Fruit fly (Drosophila melanogaster) whole organism, pupa: ENCODE results near the gene akirin.

Source experiments
- CG10348 ChIP-seq: fragments of 200-800 bp; sonication (Bioruptor generic); IDR thresholded peaks from 2 replicates; pipeline ENCODE4 v1.3.6; 2022; ENCODE audit warnings: missing biosample characterization, missing genetic modification characterization
- CG12605 ChIP-seq: fragments of 200-800 bp; sonication (Bioruptor generic); IDR thresholded peaks from 2 replicates; pipeline ENCODE4 v1.3.6; 2022; ENCODE audit warnings: missing biosample characterization, missing genetic modification characterization
- CG13204 ChIP-seq: fragments of 200-800 bp; sonication (Bioruptor generic); optimal IDR thresholded peaks from 2 replicates; lab custom pipeline; 2018; ENCODE audit warnings: missing biosample characterization, mild to moderate bottlenecking, missing genetic modification characterization, moderate library complexity
- CG14655 ChIP-seq: fragments of 200-800 bp; sonication (Bioruptor generic); optimal IDR thresholded peaks from 3 replicates; lab custom pipeline; 2017; ENCODE audit warnings: mild to moderate bottlenecking, missing biosample characterization, missing genetic modification reagents, missing genetic modification characterization
- CG15710 ChIP-seq: fragments of 200-800 bp; sonication (Bioruptor generic); optimal IDR thresholded peaks from 2 replicates; lab custom pipeline; 2018; ENCODE audit warnings: missing biosample characterization, mild to moderate bottlenecking, missing genetic modification characterization, moderate library complexity
- CG17806 ChIP-seq: fragments of 200-800 bp; sonication (Bioruptor generic); optimal IDR thresholded peaks from 2 replicates; lab custom pipeline; 2018; ENCODE audit warnings: missing biosample characterization, mild to moderate bottlenecking, missing genetic modification characterization, moderate library complexity
- CG32121 ChIP-seq: fragments of 200-800 bp; sonication (Bioruptor generic); IDR thresholded peaks from 2 replicates; pipeline ENCODE4 v1.3.6; 2022; ENCODE audit warnings: missing biosample characterization, missing genetic modification characterization
- CG34367 ChIP-seq: fragments of 200-800 bp; sonication (Bioruptor generic); optimal IDR thresholded peaks from 2 replicates; lab custom pipeline; 2018; ENCODE audit warnings: missing biosample characterization, mild to moderate bottlenecking, missing genetic modification characterization
- CG4496 ChIP-seq: fragments of 200-800 bp; sonication (Bioruptor generic); IDR thresholded peaks from 3 replicates; pipeline ENCODE4 v1.3.6; 2022; ENCODE audit warnings: missing biosample characterization, missing genetic modification characterization
- CG8159 ChIP-seq: fragments of 200-800 bp; sonication (Bioruptor generic); optimal IDR thresholded peaks from 3 replicates; lab custom pipeline; 2018; ENCODE audit warnings: missing biosample characterization, mild to moderate bottlenecking, missing genetic modification characterization, moderate library complexity
- CG8301 ChIP-seq: fragments of 200-800 bp; sonication (Bioruptor generic); optimal IDR thresholded peaks from 2 replicates; lab custom pipeline; 2018; ENCODE audit warnings: missing biosample characterization, mild to moderate bottlenecking, missing genetic modification characterization
- CG9948 ChIP-seq: fragments of 200-800 bp; sonication (Bioruptor generic); optimal IDR thresholded peaks from 2 replicates; lab custom pipeline; 2018; ENCODE audit warnings: missing biosample characterization, mild to moderate bottlenecking, missing genetic modification characterization, moderate library complexity
- D1 ChIP-seq: fragments of 200-800 bp; sonication (Bioruptor generic); optimal IDR thresholded peaks from 2 replicates; lab custom pipeline; 2018; ENCODE audit warnings: missing biosample characterization, mild to moderate bottlenecking, missing genetic modification characterization, moderate library complexity
- EcR ChIP-seq: fragments of 200-800 bp; sonication (Bioruptor generic); optimal IDR thresholded peaks from 3 replicates; lab custom pipeline; 2019; ENCODE audit warnings: missing biosample characterization, missing genetic modification characterization, mild to moderate bottlenecking, moderate library complexity, missing genetic modification reagents
- Ets98B ChIP-seq: fragments of 200-800 bp; sonication (Bioruptor generic); IDR thresholded peaks from 2 replicates; pipeline ENCODE4 v1.3.6; 2022; ENCODE audit warnings: missing biosample characterization, missing genetic modification characterization
- Pif1A ChIP-seq: fragments of 200-800 bp; sonication (Bioruptor generic); optimal IDR thresholded peaks from 3 replicates; lab custom pipeline; 2016; ENCODE audit warnings: missing biosample characterization, missing genetic modification characterization
- Pif1B ChIP-seq: fragments of 200-800 bp; sonication (Bioruptor generic); optimal IDR thresholded peaks from 3 replicates; lab custom pipeline; 2016; ENCODE audit warnings: missing biosample characterization, missing genetic modification characterization
- Snoo ChIP-seq: fragments of 200-800 bp; sonication (Bioruptor generic); optimal IDR thresholded peaks from 3 replicates; lab custom pipeline; 2017; ENCODE audit warnings: missing biosample characterization, mild to moderate bottlenecking, missing genetic modification characterization, inconsistent platforms
- fd96Ca ChIP-seq: fragments of 200-800 bp; sonication (Bioruptor generic); IDR thresholded peaks from 3 replicates; pipeline ENCODE4 v1.3.6; 2022; ENCODE audit warnings: missing biosample characterization, missing genetic modification characterization
- gl ChIP-seq: fragments of 200-800 bp; sonication (Bioruptor generic); optimal IDR thresholded peaks from 2 replicates; lab custom pipeline; 2018; ENCODE audit warnings: missing biosample characterization, mild to moderate bottlenecking, missing genetic modification characterization
- rn ChIP-seq: fragments of 200-800 bp; sonication (Bioruptor generic); IDR thresholded peaks from 2 replicates; pipeline ENCODE4 v1.3.6; 2022; ENCODE audit warnings: missing biosample characterization, missing genetic modification characterization

akirin gene

DNA sequence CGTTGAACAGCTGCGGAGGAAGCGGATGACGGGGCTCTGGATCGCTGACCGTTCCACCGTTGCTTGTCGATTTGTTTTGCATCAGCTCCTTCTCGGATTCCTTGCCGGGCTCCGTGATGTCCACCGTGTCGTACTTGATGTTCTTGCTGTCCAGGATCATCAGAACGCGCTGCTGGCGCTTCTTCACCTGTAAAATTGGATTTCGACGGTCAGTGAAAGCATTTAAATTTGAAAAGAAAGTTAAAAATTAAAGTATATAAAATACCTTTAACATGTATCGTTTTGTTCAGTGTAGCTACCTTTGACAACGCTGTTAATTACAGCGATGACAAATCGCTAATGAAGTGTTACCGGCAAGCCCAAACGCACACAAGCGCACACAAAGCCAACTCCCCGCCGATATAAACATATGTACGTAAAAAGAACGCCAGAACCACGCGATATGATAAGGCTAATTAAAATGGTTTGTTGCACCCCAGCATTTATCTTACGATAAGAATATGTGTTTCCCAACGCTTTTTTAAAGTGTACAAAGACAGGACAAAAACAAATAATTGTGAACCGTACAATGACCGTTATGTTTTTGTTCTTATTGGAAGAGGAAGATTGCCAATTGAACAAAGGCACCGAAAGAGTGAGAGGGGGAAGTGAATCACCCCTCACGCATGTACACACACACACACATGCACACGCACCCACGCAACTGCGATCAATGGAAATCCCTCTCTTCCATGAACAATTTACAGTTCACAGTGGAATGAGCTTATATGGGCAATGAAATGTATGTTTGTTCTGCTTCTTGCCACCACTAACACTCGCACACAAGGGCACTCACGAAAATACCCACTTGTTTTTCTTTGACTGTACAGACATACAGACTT is 1.6 kb upstream of the akirin start:
- TF ChIP-seq EcR (peak; percentile 93), CG15710 (no peak), CG10348 (GFP tag; lab: Robert Waterston, UW) (no peak), Pif1B (GFP tag; lab: Kevin White, UChicago) (peak; percentile 18), CG9948 (no peak), CG8301 (tag; lab: Kevin White, UChicago) (peak; percentile 33), CG4496 (peak; percentile 60; the same call in 2 of the 3 replicates), D1 (no peak), rn (GFP tag; lab: Robert Waterston, UW) (no peak), CG34367 (tag; lab: Kevin White, UChicago) (no peak), Pif1A (peak; percentile 18), CG17806 (tag; lab: Kevin White, UChicago) (no peak), fd96Ca (no peak), CG12605 (GFP tag; lab: Robert Waterston, UW) (no peak), Ets98B (GFP tag; lab: Robert Waterston, UW) (no peak), CG14655 (no peak), gl (tag; lab: Kevin White, UChicago) (no peak), Snoo (tag; lab: Kevin White, UChicago) (peak; percentile 16), CG13204 (GFP tag; lab: Kevin White, UChicago) (no peak), CG8159 (tag; lab: Kevin White, UChicago) (peak; percentile 41), CG32121 (GFP tag; lab: Robert Waterston, UW) (peak; percentile 43; the same call in 1 of the 2 replicates)

DNA sequence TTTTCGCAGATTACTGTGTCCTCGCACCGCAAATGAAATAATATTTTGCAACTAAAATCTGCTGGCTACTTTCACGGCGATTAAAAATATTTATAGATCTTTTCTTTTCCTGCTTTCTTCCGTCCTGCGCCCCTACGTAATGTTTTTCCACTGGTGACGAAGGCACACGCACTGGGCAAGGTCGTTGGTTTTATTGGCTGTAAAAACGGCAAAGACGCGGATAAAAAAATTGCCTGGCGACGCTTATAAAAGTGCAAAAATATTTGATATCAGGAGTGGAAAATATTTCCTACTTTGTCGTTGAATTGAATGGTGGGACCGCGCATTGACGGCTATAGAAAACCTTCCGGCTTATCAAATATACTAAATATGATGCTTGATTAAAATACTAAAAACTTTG is 709 bp upstream of the akirin start, which contains the start of gene Sh3beta:
TSS of gene Sh3beta (minus strand) at position 327 of the 400 bp plus-strand sequence.
- TF ChIP-seq D1 = no peak
- no peak for TF ChIP-seq Pif1A
- no peak for TF ChIP-seq CG9948
- TF ChIP-seq Pif1B (GFP tag; lab: Kevin White, UChicago) = no peak

DNA sequence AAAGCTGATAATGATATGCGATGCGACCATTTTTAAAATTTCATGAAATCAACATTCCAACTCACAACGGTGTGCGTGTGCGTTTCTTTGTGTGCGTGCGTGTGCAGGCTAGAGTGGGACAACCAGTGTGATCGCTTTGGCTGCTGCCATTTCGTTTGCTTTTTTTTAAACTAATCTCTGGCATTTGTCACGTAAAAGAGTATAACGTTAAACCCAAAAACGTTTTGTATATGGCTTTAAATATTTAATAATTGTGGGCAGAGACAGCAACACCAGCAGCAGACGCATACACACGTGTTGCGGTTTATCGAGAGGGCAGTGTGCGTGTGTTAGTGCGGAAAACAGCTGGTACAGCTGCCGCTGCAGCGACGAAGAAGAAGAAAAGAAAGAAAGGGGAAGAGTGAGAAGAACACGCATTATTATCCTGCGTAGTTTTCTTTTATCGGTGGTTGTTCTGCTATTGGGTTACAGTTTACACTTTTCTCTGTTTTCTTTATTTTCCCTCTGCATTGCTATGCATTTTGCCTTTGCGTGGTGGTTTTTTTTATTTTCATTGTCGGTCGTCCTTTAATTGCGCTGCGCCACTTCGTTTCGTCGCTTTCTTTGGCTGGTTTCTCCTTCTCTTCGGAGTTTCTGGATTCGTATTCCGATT is 714 bp downstream of the akirin start:
- TF ChIP-seq CG17806 (tag; lab: Kevin White, UChicago) (no peak), CG12605 (GFP tag; lab: Robert Waterston, UW) (no peak), CG10348 (GFP tag; lab: Robert Waterston, UW) (no peak), EcR (peak; percentile 33), D1 (no peak), Pif1A (peak; percentile 1), CG4496 (no peak), Pif1B (GFP tag; lab: Kevin White, UChicago) (peak; percentile 21), gl (tag; lab: Kevin White, UChicago) (no peak)
- TF ChIP-seq, all 21 proteins: peak for 3

DNA sequence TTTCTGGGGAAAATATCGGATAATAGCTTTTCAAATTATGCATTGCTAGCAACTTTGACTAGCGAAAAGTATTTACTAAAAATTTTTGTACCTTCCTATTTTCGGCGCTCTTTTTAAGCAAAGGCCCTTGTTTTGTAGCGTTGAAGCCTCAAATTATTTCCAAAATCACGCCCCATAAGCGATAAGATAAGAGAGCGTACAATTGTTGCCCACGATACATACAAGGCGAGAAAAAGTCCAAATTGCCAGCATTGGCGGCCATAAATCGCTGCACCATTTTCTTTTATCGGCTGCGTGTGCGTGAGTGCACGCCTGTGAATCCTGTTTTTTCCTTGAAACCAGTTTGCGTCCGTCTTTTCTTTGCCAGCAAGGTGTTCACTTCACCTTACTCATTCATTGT is 1.6 kb downstream of the akirin start:
- TF ChIP-seq CG15710 (no peak), CG4496 (0 out of 3 replicates have a peak, but pooled peaks have one; percentile 25)
- TF ChIP-seq, all 21 proteins: peak for 1

DNA sequence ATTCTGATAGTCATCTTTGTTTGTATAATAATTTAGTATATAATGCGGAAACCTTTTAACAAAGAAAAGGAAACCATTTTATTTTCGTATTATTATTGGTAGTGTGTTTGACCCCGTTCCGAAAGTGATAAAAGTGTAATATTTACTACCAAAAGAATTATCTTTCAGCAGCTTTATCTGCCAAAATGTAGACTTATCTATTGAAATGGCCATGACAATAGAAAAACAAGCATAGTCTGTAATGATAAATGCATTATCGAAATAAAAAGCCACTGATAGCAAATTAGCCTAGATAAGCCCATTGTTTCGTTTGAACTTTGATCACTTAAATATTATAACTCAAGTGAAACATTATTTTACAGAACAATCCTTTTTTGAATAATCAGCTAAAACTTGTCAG is 6.5 kb downstream of the akirin start:
- TF ChIP-seq CG9948 (no peak), gl (tag; lab: Kevin White, UChicago) (no peak), fd96Ca (no peak), CG10348 (GFP tag; lab: Robert Waterston, UW) (no peak), CG12605 (GFP tag; lab: Robert Waterston, UW) (no peak), CG15710 (no peak), CG8301 (tag; lab: Kevin White, UChicago) (no peak), CG8159 (tag; lab: Kevin White, UChicago) (no peak), CG32121 (GFP tag; lab: Robert Waterston, UW) (no peak), Ets98B (GFP tag; lab: Robert Waterston, UW) (no peak), CG4496 (no peak)

DNA sequence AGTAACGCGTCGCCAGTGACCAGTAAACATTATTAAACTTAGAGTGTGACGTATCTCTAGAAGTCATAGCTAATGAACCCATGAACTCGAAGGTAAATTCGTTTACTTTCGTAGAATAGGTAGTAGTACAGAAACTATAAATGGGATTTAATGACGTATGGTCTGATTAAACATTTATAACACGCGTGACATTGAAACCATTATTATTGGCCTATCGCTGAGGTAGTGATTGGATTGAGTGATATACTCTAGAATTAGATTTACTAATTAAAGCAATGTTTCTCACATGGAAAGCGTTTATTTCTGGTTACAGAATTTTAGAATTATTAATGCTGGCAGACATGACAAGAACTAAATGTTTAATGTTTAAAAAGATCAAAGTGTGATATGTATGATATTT is 7.2 kb downstream of the akirin start:
- TF ChIP-seq EcR (no peak), Pif1A (no peak)

DNA sequence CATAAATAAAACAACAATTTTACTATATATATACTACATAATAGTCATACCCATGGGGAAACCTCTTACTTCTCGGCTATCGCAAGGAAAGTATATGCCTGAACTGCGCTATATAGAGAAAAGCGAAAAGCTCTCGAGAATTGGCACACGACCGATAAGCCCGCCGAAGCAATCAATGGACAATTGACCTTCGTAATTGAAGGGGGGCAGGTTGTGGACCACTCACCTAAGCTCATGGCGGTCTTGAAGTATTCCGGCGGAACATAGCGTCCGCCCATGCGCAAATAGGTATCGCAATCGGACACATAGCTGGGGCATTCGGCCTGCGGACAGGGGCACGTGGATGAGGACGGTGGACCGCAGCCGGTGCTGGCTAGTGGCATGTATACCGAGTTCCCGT is 10.8 kb downstream of the akirin start:
- TF ChIP-seq CG8159 (tag; lab: Kevin White, UChicago) (no peak), EcR (peak; percentile 54), Ets98B (GFP tag; lab: Robert Waterston, UW) (no peak), CG13204 (GFP tag; lab: Kevin White, UChicago) (no peak)
